Fruit fly (Drosophila melanogaster) Kc167 (cell line): ENCODE data around the gene CG43401.

Experiments
- Myc ChIP-seq: fragments of >200 bp; optimal IDR thresholded peaks from 2 replicates; lab custom pipeline; 2017; ENCODE audit warnings: missing external identifiers
- Sin3A ChIP-seq: fragments of >200 bp; optimal IDR thresholded peaks from 2 replicates; lab custom pipeline; 2018; ENCODE audit warnings: missing external identifiers
- h ChIP-seq: fragments of >200 bp; optimal IDR thresholded peaks from 3 replicates; lab custom pipeline; 2018; ENCODE audit warnings: missing external identifiers
- insv ChIP-seq: fragments of >200 bp; optimal IDR thresholded peaks from 3 replicates; lab custom pipeline; 2018; ENCODE audit warnings: missing external identifiers
- psq ChIP-seq: fragments of >200 bp; optimal IDR thresholded peaks from 2 replicates; lab custom pipeline; 2017; ENCODE audit warnings: missing external identifiers
- ttk ChIP-seq: sonication (Bioruptor generic); optimal IDR thresholded peaks from 2 replicates; lab custom pipeline; 2017; ENCODE audit warnings: missing external identifiers

DNA sequence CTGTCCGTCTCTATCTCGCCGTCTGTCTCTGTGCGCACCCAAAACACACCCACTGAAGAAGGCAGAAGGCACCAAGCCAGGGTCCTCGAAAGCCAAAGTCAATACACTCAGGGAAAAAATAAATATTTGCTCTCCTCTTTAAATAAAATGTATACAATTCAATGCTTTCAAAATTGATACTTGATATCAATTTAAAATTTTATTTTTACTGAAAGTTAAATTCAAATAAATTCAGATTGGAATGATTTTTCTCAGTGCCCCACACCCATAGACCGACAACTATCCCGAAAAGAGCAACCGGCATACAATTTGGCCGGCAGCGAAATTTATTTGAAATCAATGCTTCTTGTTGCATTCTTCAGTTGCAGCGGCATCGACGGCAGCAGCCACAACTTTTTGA is 28.5 kb downstream of the CG43401 start:
- TF ChIP-seq h (no peak), Myc (lab: Kevin White, UChicago) (no peak), insv (lab: Kevin White, UChicago) (no peak), Sin3A (lab: Kevin White, UChicago) (no peak), psq (no peak), ttk (lab: Kevin White, UChicago) (no peak)
